Worm (Caenorhabditis elegans) whole organism, early embryonic: ENCODE measurements around the gene arrd-16.

ENCODE experiments used
- B0310.2 ChIP-seq: sonication (generic microtip); optimal IDR thresholded peaks from 2 replicates; lab custom pipeline; 2016; ENCODE audit warnings: mild to moderate bottlenecking, missing genetic modification characterization, missing compliant biosample characterization
- F13C5.2 ChIP-seq: sonication (generic microtip); optimal IDR thresholded peaks from 2 replicates; lab custom pipeline; 2017; ENCODE audit warnings: mild to moderate bottlenecking, missing genetic modification characterization, inconsistent platforms, missing compliant biosample characterization
- aly-1 ChIP-seq: sonication (generic microtip); optimal IDR thresholded peaks from 2 replicates; lab custom pipeline; 2016; ENCODE audit warnings: missing genetic modification characterization, missing compliant biosample characterization
- ama-1 ChIP-seq: fragments of 150-350 bp; optimal IDR thresholded peaks from 2 replicates; lab custom pipeline; 2014
- ceh-13 ChIP-seq: fragments of 200-800 bp; sonication (Bioruptor generic); optimal IDR thresholded peaks from 2 replicates; lab custom pipeline; 2018; ENCODE audit warnings: mild to moderate bottlenecking, missing genetic modification characterization, missing compliant biosample characterization
- ceh-36 ChIP-seq: sonication (generic microtip); optimal IDR thresholded peaks from 2 replicates; lab custom pipeline; 2016; ENCODE audit warnings: missing genetic modification characterization, inconsistent platforms, missing compliant biosample characterization
- ets-7 ChIP-seq: sonication (generic microtip); optimal IDR thresholded peaks from 2 replicates; lab custom pipeline; 2016; ENCODE audit warnings: missing genotype, missing genetic modification characterization, missing compliant biosample characterization
- flt-1 ChIP-seq: fragments of 200-800 bp; sonication (Bioruptor generic); IDR thresholded peaks from 2 replicates; pipeline ENCODE4 v1.3.6; 2022; ENCODE audit warnings: missing genetic modification characterization, missing compliant biosample characterization
- hmbx-1 ChIP-seq: sonication (generic microtip); optimal IDR thresholded peaks from 2 replicates; lab custom pipeline; 2016; ENCODE audit warnings: mild to moderate bottlenecking, missing genetic modification characterization, missing compliant biosample characterization
- hmg-4 ChIP-seq: fragments of 200-800 bp; sonication (Bioruptor generic); optimal IDR thresholded peaks from 2 replicates; lab custom pipeline; 2018; ENCODE audit warnings: mild to moderate bottlenecking, missing genetic modification characterization, missing compliant biosample characterization
- hnd-1 ChIP-seq: sonication (generic microtip); optimal IDR thresholded peaks from 2 replicates; lab custom pipeline; 2016; ENCODE audit warnings: missing genetic modification characterization, missing compliant biosample characterization
- pes-1 ChIP-seq: fragments of 200-800 bp; sonication (Bioruptor generic); IDR thresholded peaks from 2 replicates; pipeline ENCODE4 v1.3.6; 2022; ENCODE audit warnings: missing genetic modification reagents, missing genetic modification characterization, missing compliant biosample characterization
- scrt-1 ChIP-seq: fragments of 200-800 bp; sonication (Bioruptor generic); IDR thresholded peaks from 2 replicates; pipeline ENCODE4 v1.3.6; 2022; ENCODE audit warnings: missing genetic modification characterization, missing compliant biosample characterization
- sea-1 ChIP-seq: fragments of 200-800 bp; sonication (Bioruptor generic); conservative IDR thresholded peaks from 2 replicates; pipeline ENCODE4 v1.3.6; 2022; ENCODE audit warnings: missing genetic modification characterization, missing compliant biosample characterization
- tbx-11 ChIP-seq: fragments of 200-800 bp; sonication (Bioruptor generic); IDR thresholded peaks from 2 replicates; pipeline ENCODE4 v1.3.6; 2022; ENCODE audit warnings: missing genetic modification characterization, missing compliant biosample characterization
- tbx-37 ChIP-seq: fragments of 200-800 bp; sonication (Bioruptor generic); conservative IDR thresholded peaks from 2 replicates; pipeline ENCODE4 v1.3.6; 2022; ENCODE audit warnings: missing genetic modification reagents, missing genetic modification characterization, missing compliant biosample characterization
- tra-4 ChIP-seq: sonication (generic microtip); optimal IDR thresholded peaks from 2 replicates; lab custom pipeline; 2017; ENCODE audit warnings: missing genetic modification characterization, missing compliant biosample characterization

Gene arrd-16

DNA sequence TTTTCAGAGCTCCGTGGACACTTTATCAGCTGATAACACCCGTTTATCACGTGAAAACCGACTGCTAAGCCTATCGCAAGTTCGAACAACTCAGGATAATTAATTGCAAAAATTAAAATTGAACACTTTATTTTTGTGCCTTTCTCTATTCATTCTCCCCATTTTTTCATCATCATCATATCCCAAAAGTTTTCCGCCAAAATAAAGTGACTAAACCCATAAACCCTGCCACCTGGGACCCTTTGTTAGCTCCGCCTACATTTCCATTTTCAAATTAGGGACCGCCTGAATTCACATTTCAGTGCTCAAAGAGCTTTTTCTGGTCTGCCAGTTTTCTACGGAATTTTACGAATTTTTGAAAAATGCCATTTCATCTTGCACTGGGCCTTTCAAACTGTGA, at the start of gene arrd-16:
arrd-16 (plus strand) TSS at position 301 of the 400 bp plus-strand sequence.
- no peak for TF ChIP-seq ceh-36 (tag; lab: Kevin White, UChicago)
- TF ChIP-seq sea-1, result no peak
- TF ChIP-seq ets-7 (tag; lab: Kevin White, UChicago), result no peak
- TF ChIP-seq ceh-13 (GFP tag; lab: Kevin White, UChicago), result no peak

DNA sequence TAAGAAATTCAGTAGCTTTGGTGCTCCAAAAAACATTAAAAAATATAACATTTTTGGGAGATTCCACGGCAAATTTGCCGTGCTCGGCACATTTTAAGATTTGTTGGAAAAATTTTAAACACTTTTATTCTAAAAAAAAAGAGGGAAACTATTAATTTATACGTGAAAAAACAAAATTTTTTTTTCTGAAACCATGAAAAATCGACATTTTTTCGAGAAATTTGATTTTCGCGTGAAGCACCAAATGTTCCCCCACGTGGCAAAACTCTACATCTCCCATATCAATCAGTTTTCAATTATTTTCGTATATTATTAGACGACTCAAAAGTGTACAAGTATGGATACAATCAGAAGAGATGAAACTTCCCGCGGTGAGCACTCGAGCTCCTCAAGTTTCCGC, 48.3 kb upstream of the arrd-16 start, which contains the start of gene fbxa-218:
fbxa-218 (plus strand) TSS at position 301 of the 400 bp plus-strand sequence.
- TF ChIP-seq sea-1 (no peak), ceh-13 (GFP tag; lab: Kevin White, UChicago) (no peak), B0310.2 (tag; lab: Kevin White, UChicago) (no peak), hmg-4 (GFP tag; lab: Kevin White, UChicago) (no peak), ets-7 (tag; lab: Kevin White, UChicago) (no peak), hmbx-1 (no peak), tbx-37 (GFP tag; lab: Robert Waterston, UW) (no peak), tra-4 (tag; lab: Kevin White, UChicago) (no peak), ceh-36 (tag; lab: Kevin White, UChicago) (no peak), scrt-1 (GFP tag; lab: Robert Waterston, UW) (no peak), pes-1 (no peak), F13C5.2 (tag; lab: Kevin White, UChicago) (no peak), aly-1 (tag; lab: Kevin White, UChicago) (no peak), ama-1 (lab: Kevin White, UChicago) (no peak), flt-1 (GFP tag; lab: Robert Waterston, UW) (no peak), hnd-1 (tag; lab: Kevin White, UChicago) (no peak), tbx-11 (GFP tag; lab: Robert Waterston, UW) (no peak)

DNA sequence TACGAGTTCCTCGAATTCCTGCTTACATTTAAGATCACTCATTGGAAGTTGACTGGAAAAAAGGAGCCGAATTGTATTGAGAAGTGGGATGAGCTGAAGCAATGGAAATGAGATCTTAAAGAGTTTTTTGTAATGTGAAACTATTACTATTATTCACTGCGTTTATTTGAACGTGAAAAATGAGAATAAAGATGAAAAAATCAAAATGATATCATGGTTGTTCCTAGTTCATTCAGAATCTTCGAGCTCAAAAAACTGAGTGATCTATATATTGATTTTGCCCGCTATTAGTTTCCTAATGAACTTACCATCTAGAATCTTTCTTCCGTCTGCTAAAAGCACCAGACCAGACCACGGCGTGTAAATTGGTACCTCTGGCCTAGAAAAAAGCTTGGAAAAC, 47.5 kb upstream of the arrd-16 start:
- TF ChIP-seq F13C5.2 (tag; lab: Kevin White, UChicago), result no peak
- TF ChIP-seq ama-1 (lab: Kevin White, UChicago), result no peak
- no peak for TF ChIP-seq tbx-37 (GFP tag; lab: Robert Waterston, UW)
- TF ChIP-seq ceh-36 (tag; lab: Kevin White, UChicago), result no peak
- TF ChIP-seq flt-1 (GFP tag; lab: Robert Waterston, UW), result no peak
- TF ChIP-seq aly-1 (tag; lab: Kevin White, UChicago), result no peak
- no peak for TF ChIP-seq hmbx-1
- TF ChIP-seq hmg-4 (GFP tag; lab: Kevin White, UChicago), result no peak
- TF ChIP-seq tra-4 (tag; lab: Kevin White, UChicago), result no peak
- TF ChIP-seq ets-7 (tag; lab: Kevin White, UChicago), result no peak
- TF ChIP-seq scrt-1 (GFP tag; lab: Robert Waterston, UW), result no peak
- TF ChIP-seq B0310.2 (tag; lab: Kevin White, UChicago), result no peak
- no peak for TF ChIP-seq hnd-1 (tag; lab: Kevin White, UChicago)
- no peak for TF ChIP-seq ceh-13 (GFP tag; lab: Kevin White, UChicago)
- no peak for TF ChIP-seq pes-1
- TF ChIP-seq tbx-11 (GFP tag; lab: Robert Waterston, UW), result no peak

DNA sequence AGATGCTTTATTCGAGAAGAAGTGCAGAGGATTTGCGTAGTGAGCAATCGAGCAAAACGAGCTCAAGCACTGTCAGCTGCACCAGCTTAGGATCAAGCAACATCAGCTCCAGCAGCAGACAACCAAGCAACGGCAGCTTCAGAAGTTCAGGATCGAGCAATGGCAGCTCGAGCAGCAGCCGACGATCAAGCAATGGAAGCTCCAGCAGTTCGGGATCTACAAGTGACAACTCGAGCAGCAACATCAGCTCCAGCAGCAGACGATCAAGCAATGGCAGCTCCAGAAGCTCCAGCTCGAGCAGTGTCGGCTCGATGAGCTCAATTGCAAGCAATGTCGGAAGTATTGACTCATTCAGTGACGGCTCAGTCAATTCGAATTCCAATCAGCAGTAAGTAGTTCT, 45.5 kb upstream of the arrd-16 start:
- TF ChIP-seq ama-1 (lab: Kevin White, UChicago) (no peak), tbx-37 (GFP tag; lab: Robert Waterston, UW) (no peak), tbx-11 (GFP tag; lab: Robert Waterston, UW) (no peak), ceh-13 (GFP tag; lab: Kevin White, UChicago) (no peak), hmg-4 (GFP tag; lab: Kevin White, UChicago) (no peak), ets-7 (tag; lab: Kevin White, UChicago) (no peak), sea-1 (no peak), B0310.2 (tag; lab: Kevin White, UChicago) (no peak), pes-1 (no peak), hmbx-1 (no peak), F13C5.2 (tag; lab: Kevin White, UChicago) (no peak), hnd-1 (tag; lab: Kevin White, UChicago) (no peak), flt-1 (GFP tag; lab: Robert Waterston, UW) (no peak), scrt-1 (GFP tag; lab: Robert Waterston, UW) (no peak)

DNA sequence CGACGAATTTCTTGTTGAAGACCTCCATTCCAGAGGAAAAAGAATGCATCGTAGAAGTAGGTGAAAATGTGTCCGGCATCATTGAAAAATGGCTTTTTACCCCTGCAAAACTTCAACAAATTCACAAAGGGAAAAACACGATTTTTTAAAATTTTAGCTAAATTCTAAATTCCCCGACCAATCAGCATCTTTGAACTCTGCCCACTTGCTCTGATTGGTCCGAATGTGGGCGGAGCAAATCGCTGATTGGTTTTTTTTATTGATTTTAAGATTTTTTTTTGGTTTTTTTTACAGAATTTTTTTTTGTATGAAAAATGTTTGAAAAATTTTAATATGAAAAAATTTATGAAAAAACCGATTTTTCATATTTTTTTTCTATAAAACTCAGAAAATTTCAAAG, 40.7 kb upstream of the arrd-16 start:
- TF ChIP-seq ama-1 (lab: Kevin White, UChicago) (no peak), sea-1 (no peak), ceh-36 (tag; lab: Kevin White, UChicago) (no peak), tra-4 (tag; lab: Kevin White, UChicago) (no peak), ceh-13 (GFP tag; lab: Kevin White, UChicago) (no peak), hmg-4 (GFP tag; lab: Kevin White, UChicago) (no peak), B0310.2 (tag; lab: Kevin White, UChicago) (no peak), F13C5.2 (tag; lab: Kevin White, UChicago) (no peak), scrt-1 (GFP tag; lab: Robert Waterston, UW) (no peak), flt-1 (GFP tag; lab: Robert Waterston, UW) (no peak), hmbx-1 (no peak), tbx-37 (GFP tag; lab: Robert Waterston, UW) (no peak), aly-1 (tag; lab: Kevin White, UChicago) (no peak), tbx-11 (GFP tag; lab: Robert Waterston, UW) (no peak), ets-7 (tag; lab: Kevin White, UChicago) (no peak), hnd-1 (tag; lab: Kevin White, UChicago) (no peak), pes-1 (no peak)

DNA sequence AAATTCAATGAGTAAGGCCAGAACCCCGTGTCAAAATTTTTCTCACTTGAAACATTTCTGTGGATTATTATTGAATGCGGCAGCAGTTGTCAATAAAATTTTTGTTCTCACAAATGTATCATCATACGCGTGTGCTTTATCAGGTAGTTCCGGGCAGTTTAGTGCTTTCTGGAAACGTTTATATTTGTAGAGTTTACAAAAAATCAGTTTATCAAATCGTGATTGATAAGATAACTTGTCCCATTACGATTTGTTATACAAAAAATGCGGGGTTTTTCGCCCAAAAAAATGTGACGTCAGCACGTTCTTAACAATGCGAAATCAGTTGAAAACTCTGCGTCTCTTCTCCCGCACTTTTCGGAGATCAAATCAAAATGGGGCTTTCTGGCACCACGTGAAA, 39.3 kb upstream of the arrd-16 start:
- TF ChIP-seq hnd-1 (tag; lab: Kevin White, UChicago) (no peak), hmg-4 (GFP tag; lab: Kevin White, UChicago) (no peak), B0310.2 (tag; lab: Kevin White, UChicago) (no peak), tbx-37 (GFP tag; lab: Robert Waterston, UW) (no peak), tra-4 (tag; lab: Kevin White, UChicago) (no peak), ets-7 (tag; lab: Kevin White, UChicago) (no peak), pes-1 (no peak)

DNA sequence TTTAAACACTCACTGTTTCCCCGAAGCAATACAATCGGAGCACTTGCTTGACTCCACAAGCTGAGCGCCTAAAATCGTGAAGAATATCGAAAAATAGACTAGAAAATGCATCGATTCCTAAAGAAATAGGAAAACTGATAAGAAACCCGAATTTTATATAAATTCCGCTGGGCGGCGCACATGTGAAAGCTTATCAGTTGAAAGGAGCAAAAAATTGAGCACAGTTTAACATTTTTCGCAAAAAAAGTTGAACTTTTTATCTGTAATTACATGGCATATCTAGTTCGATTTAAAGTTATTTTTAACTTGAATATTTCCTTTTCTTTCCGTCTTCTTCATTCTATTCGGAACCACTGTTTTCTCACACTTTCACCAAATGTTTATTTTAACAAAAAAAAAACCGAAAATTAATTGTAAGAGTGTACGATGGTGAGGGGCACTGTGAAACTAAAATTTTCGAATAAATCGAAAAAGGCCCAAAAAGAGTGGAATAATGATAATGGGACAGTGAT, 38.5 kb upstream of the arrd-16 start, which contains the start of gene Y49E10.18:
Y49E10.18 (minus strand) TSS at position 116 of the 512 bp plus-strand sequence.
- TF ChIP-seq hmbx-1 (no peak), sea-1 (no peak), pes-1 (no peak), hnd-1 (tag; lab: Kevin White, UChicago) (no peak), ceh-13 (GFP tag; lab: Kevin White, UChicago) (no peak), ceh-36 (tag; lab: Kevin White, UChicago) (no peak), ets-7 (tag; lab: Kevin White, UChicago) (no peak), aly-1 (tag; lab: Kevin White, UChicago) (no peak), tra-4 (tag; lab: Kevin White, UChicago) (no peak), tbx-11 (GFP tag; lab: Robert Waterston, UW) (no peak), hmg-4 (GFP tag; lab: Kevin White, UChicago) (no peak), B0310.2 (tag; lab: Kevin White, UChicago) (no peak)
